Worm (Caenorhabditis elegans): ENCODE results near the gene Y22F5A.11.

Gene Y22F5A.11

ce11 chrV:10275619-10276018 lies at the start of gene Y22F5A.11:
TSS of gene Y22F5A.11 (minus strand) at chrV:10275646.
- TF ChIP-seq him-1 (tag; optimal IDR thresholded peaks at IDR 0.05) (no peak), W03F9.2 (tag; optimal IDR thresholded peaks at IDR 0.05) (no peak), dao-5 (tag; optimal IDR thresholded peaks at IDR 0.05) (no peak)

- TF ChIP-seq dao-5 (tag; optimal IDR thresholded peaks at IDR 0.05) (no peak), W03F9.2 (tag; optimal IDR thresholded peaks at IDR 0.05) (no peak), him-1 (tag; optimal IDR thresholded peaks at IDR 0.05) (no peak)
Measured at ce11 chrV:10323537-10323936, 48.1 kb upstream of the Y22F5A.11 start.

ce11 chrV:10320101-10320761 lies 44.8 kb upstream of the Y22F5A.11 start, which contains the start of the genes gna-1 and B0024.13:
TSS of gene gna-1 (minus strand) at chrV:10320151.
TSS of gene B0024.13 (plus strand) at chrV:10320711.
- TF ChIP-seq dao-5 (tag; optimal IDR thresholded peaks at IDR 0.05), result no peak
- no peak for TF ChIP-seq W03F9.2 (tag; optimal IDR thresholded peaks at IDR 0.05)
- TF ChIP-seq him-1 (tag; optimal IDR thresholded peaks at IDR 0.05), result no peak

- TF ChIP-seq him-1 (tag; optimal IDR thresholded peaks at IDR 0.05) (no peak), dao-5 (tag; optimal IDR thresholded peaks at IDR 0.05) (no peak), W03F9.2 (tag; optimal IDR thresholded peaks at IDR 0.05) (no peak)
Measured at ce11 chrV:10319434-10319833, 44.0 kb upstream of the Y22F5A.11 start, which contains the start of gene B0024.11. TSS of gene B0024.11 (minus strand) at chrV:10319534.

ce11 chrV:10317294-10317693 lies 41.8 kb upstream of the Y22F5A.11 start, which contains the start of gene asps-1:
TSS of gene asps-1 (minus strand) at chrV:10317394.
- TF ChIP-seq him-1 (tag; optimal IDR thresholded peaks at IDR 0.05) (no peak), dao-5 (tag; optimal IDR thresholded peaks at IDR 0.05) (no peak), W03F9.2 (tag; optimal IDR thresholded peaks at IDR 0.05) (no peak)

- TF ChIP-seq him-1 (tag; optimal IDR thresholded peaks at IDR 0.05) (no peak), dao-5 (tag; optimal IDR thresholded peaks at IDR 0.05) (no peak), W03F9.2 (tag; optimal IDR thresholded peaks at IDR 0.05) (no peak)
Measured at ce11 chrV:10314371-10314770, 38.9 kb upstream of the Y22F5A.11 start, which contains the start of gene trx-2. TSS of gene trx-2 (plus strand) at chrV:10314671.

- TF ChIP-seq W03F9.2 (tag; optimal IDR thresholded peaks at IDR 0.05) (no peak), dao-5 (tag; optimal IDR thresholded peaks at IDR 0.05) (no peak), him-1 (tag; optimal IDR thresholded peaks at IDR 0.05) (no peak)
Measured at ce11 chrV:10313953-10314352, 38.5 kb upstream of the Y22F5A.11 start, which contains the start of gene gcy-6. TSS of gene gcy-6 (minus strand) at chrV:10314053.

- TF ChIP-seq W03F9.2 (tag; optimal IDR thresholded peaks at IDR 0.05) (no peak), him-1 (tag; optimal IDR thresholded peaks at IDR 0.05) (no peak), dao-5 (tag; optimal IDR thresholded peaks at IDR 0.05) (no peak)
Measured at ce11 chrV:10307283-10307682, 31.8 kb upstream of the Y22F5A.11 start, which contains the start of gene che-12. TSS of gene che-12 (minus strand) at chrV:10307383.

ce11 chrV:10297099-10297498 lies 21.7 kb upstream of the Y22F5A.11 start, which contains the start of gene B0024.4:
TSS of gene B0024.4 (plus strand) at chrV:10297399.
- TF ChIP-seq dao-5 (tag; optimal IDR thresholded peaks at IDR 0.05), result no peak
- TF ChIP-seq W03F9.2 (tag; optimal IDR thresholded peaks at IDR 0.05), result no peak
- no peak for TF ChIP-seq him-1 (tag; optimal IDR thresholded peaks at IDR 0.05)

ce11 chrV:10294549-10294948 lies 19.1 kb upstream of the Y22F5A.11 start, which contains the start of gene col-150:
TSS of gene col-150 (minus strand) at chrV:10294649.
- TF ChIP-seq dao-5 (tag; optimal IDR thresholded peaks at IDR 0.05) (no peak), W03F9.2 (tag; optimal IDR thresholded peaks at IDR 0.05) (no peak), him-1 (tag; optimal IDR thresholded peaks at IDR 0.05) (no peak)

- TF ChIP-seq dao-5 (tag; optimal IDR thresholded peaks at IDR 0.05) (no peak), him-1 (tag; optimal IDR thresholded peaks at IDR 0.05) (no peak), W03F9.2 (tag; optimal IDR thresholded peaks at IDR 0.05) (no peak)
Measured at ce11 chrV:10292819-10293357, 17.4 kb upstream of the Y22F5A.11 start, which contains the start of gene col-149. TSS of gene col-149 (minus strand) at chrV:10292869.

ce11 chrV:10291848-10292247 lies 16.4 kb upstream of the Y22F5A.11 start:
- no peak for TF ChIP-seq dao-5 (tag; optimal IDR thresholded peaks at IDR 0.05)
- no peak for TF ChIP-seq W03F9.2 (tag; optimal IDR thresholded peaks at IDR 0.05)
- TF ChIP-seq him-1 (tag; optimal IDR thresholded peaks at IDR 0.05), result no peak

ce11 chrV:10289743-10290142 lies 14.3 kb upstream of the Y22F5A.11 start, which contains the start of gene B0024.15:
TSS of gene B0024.15 (plus strand) at chrV:10290043.
- TF ChIP-seq W03F9.2 (tag; optimal IDR thresholded peaks at IDR 0.05), result no peak
- no peak for TF ChIP-seq dao-5 (tag; optimal IDR thresholded peaks at IDR 0.05)
- no peak for TF ChIP-seq him-1 (tag; optimal IDR thresholded peaks at IDR 0.05)

ce11 chrV:10287260-10287659 lies 11.8 kb upstream of the Y22F5A.11 start, which contains the start of gene B0024.3:
TSS of gene B0024.3 (plus strand) at chrV:10287560.
- no peak for TF ChIP-seq him-1 (tag; optimal IDR thresholded peaks at IDR 0.05)
- TF ChIP-seq W03F9.2 (tag; optimal IDR thresholded peaks at IDR 0.05), result no peak
- TF ChIP-seq dao-5 (tag; optimal IDR thresholded peaks at IDR 0.05), result no peak

Data from whole organism, L4/young adult.